Fruit fly (Drosophila melanogaster) whole organism, embryonic: ENCODE data around the gene Megf8.

ENCODE experiments used
- Asciz ChIP-seq: fragments of 200-800 bp; sonication (Bioruptor generic); optimal IDR thresholded peaks from 2 replicates; lab custom pipeline; 2017; ENCODE audit warnings: missing biosample characterization, mild to moderate bottlenecking, missing genetic modification characterization, missing genetic modification reagents
- Blimp-1 ChIP-seq: fragments of 200-800 bp; sonication (Bioruptor generic); optimal IDR thresholded peaks from 3 replicates; lab custom pipeline; 2018; ENCODE audit warnings: missing biosample characterization, missing genetic modification characterization, mild to moderate bottlenecking, moderate library complexity, missing genetic modification reagents
- CG10147 ChIP-seq: fragments of 200-800 bp; sonication (Bioruptor generic); optimal IDR thresholded peaks from 2 replicates; lab custom pipeline; 2019; ENCODE audit warnings: missing biosample characterization, mild to moderate bottlenecking, missing genetic modification characterization, moderate library complexity
- CG10431 ChIP-seq: fragments of 200-800 bp; sonication (Bioruptor generic); optimal IDR thresholded peaks from 3 replicates; lab custom pipeline; 2018; ENCODE audit warnings: missing biosample characterization, mild to moderate bottlenecking, missing genetic modification characterization
- CG10654 ChIP-seq: fragments of 200-800 bp; sonication (Bioruptor generic); optimal IDR thresholded peaks from 2 replicates; lab custom pipeline; 2016; ENCODE audit warnings: missing biosample characterization, missing genetic modification characterization
- CG10979 ChIP-seq: fragments of 200-800 bp; sonication (Bioruptor generic); optimal IDR thresholded peaks from 2 replicates; lab custom pipeline; 2018; ENCODE audit warnings: missing biosample characterization, mild to moderate bottlenecking, missing genetic modification characterization, moderate library complexity
- CG11456 ChIP-seq: fragments of 200-800 bp; sonication (Bioruptor generic); IDR thresholded peaks from 3 replicates; pipeline ENCODE4 v1.3.6; 2022; ENCODE audit warnings: missing biosample characterization, missing genetic modification characterization
- CG13775 ChIP-seq: fragments of 200-800 bp; sonication (Bioruptor generic); optimal IDR thresholded peaks from 3 replicates; lab custom pipeline; 2017; ENCODE audit warnings: missing biosample characterization, mild to moderate bottlenecking, missing genetic modification characterization
- CG14710 ChIP-seq: fragments of 200-800 bp; sonication (Bioruptor generic); optimal IDR thresholded peaks from 3 replicates; lab custom pipeline; 2019; ENCODE audit warnings: missing biosample characterization, mild to moderate bottlenecking, missing genetic modification characterization, moderate library complexity
- CG15011 ChIP-seq: fragments of 200-800 bp; sonication (Bioruptor generic); optimal IDR thresholded peaks from 3 replicates; lab custom pipeline; 2018; ENCODE audit warnings: missing biosample characterization, mild to moderate bottlenecking, missing genetic modification characterization
- CG17361 ChIP-seq: fragments of 200-800 bp; sonication (Bioruptor generic); IDR thresholded peaks from 3 replicates; pipeline ENCODE4 v1.3.6; 2022; ENCODE audit warnings: missing biosample characterization, missing genetic modification characterization
- CG17802 ChIP-seq: fragments of 200-800 bp; sonication (Bioruptor generic); optimal IDR thresholded peaks from 2 replicates; lab custom pipeline; 2018; ENCODE audit warnings: missing biosample characterization, mild to moderate bottlenecking, missing genetic modification characterization, moderate library complexity
- CG2875 ChIP-seq: fragments of 200-800 bp; sonication (Bioruptor generic); optimal IDR thresholded peaks from 2 replicates; lab custom pipeline; 2017; ENCODE audit warnings: missing biosample characterization, mild to moderate bottlenecking, missing genetic modification characterization, missing genetic modification reagents
- CG3163 ChIP-seq: fragments of 200-800 bp; sonication (Bioruptor generic); optimal IDR thresholded peaks from 3 replicates; lab custom pipeline; 2016; ENCODE audit warnings: missing biosample characterization, missing genetic modification characterization
- CG32772 ChIP-seq: fragments of 200-800 bp; sonication (Bioruptor generic); IDR thresholded peaks from 2 replicates; pipeline ENCODE4 v1.3.6; 2022; ENCODE audit warnings: missing biosample characterization, missing genetic modification characterization
- CG33213 ChIP-seq: fragments of 200-800 bp; sonication (Bioruptor generic); optimal IDR thresholded peaks from 3 replicates; lab custom pipeline; 2016; ENCODE audit warnings: missing biosample characterization, missing genetic modification characterization
- CG34224 ChIP-seq: fragments of 200-800 bp; sonication (Bioruptor generic); IDR thresholded peaks from 3 replicates; pipeline ENCODE4 v1.3.6; 2022; ENCODE audit warnings: missing biosample characterization, missing genetic modification characterization; ENCODE audit not compliant: partially characterized antibody
- CG6765 ChIP-seq: fragments of 200-800 bp; sonication (Bioruptor generic); optimal IDR thresholded peaks from 3 replicates; lab custom pipeline; 2017; ENCODE audit warnings: missing biosample characterization, mild to moderate bottlenecking, missing genetic modification characterization
- CG7556 ChIP-seq: fragments of 200-800 bp; sonication (Bioruptor generic); optimal IDR thresholded peaks from 2 replicates; lab custom pipeline; 2017; ENCODE audit warnings: missing biosample characterization, mild to moderate bottlenecking, missing genetic modification characterization
- CG9797 ChIP-seq: fragments of 200-800 bp; sonication (Bioruptor generic); optimal IDR thresholded peaks from 3 replicates; lab custom pipeline; 2018; ENCODE audit warnings: missing biosample characterization, mild to moderate bottlenecking, missing genetic modification characterization
- D ChIP-seq, 2 experiments: fragments of 200-800 bp in 1 of 2; fragments of >200 bp in 1 of 2; sonication (Bioruptor generic) in 1 of 2; optimal IDR thresholded peaks; 2 replicates in 1 of 2; 3 replicates in 1 of 2; lab custom pipeline; 2017; ENCODE audit warnings: mild to moderate bottlenecking in 1 of 2, missing biosample characterization in 1 of 2, missing genetic modification characterization in 1 of 2, missing genetic modification reagents in 1 of 2
- Dad ChIP-seq: fragments of 200-800 bp; sonication (Bioruptor generic); optimal IDR thresholded peaks from 3 replicates; lab custom pipeline; 2016; ENCODE audit warnings: missing biosample characterization, missing genetic modification characterization
- Dfd ChIP-seq, 2 experiments: fragments of >200 bp; optimal IDR thresholded peaks; 2 replicates each; lab custom pipeline; 2017; ENCODE audit warnings: missing biosample characterization in 2 of 2, missing genetic modification characterization in 2 of 2
- Fer3 ChIP-seq: fragments of 200-800 bp; sonication (Bioruptor generic); optimal IDR thresholded peaks from 2 replicates; lab custom pipeline; 2018; ENCODE audit warnings: missing biosample characterization, mild to moderate bottlenecking, missing genetic modification characterization, moderate library complexity
- Hmr ChIP-seq: fragments of 200-800 bp; sonication (Bioruptor generic); optimal IDR thresholded peaks from 3 replicates; lab custom pipeline; 2017; ENCODE audit warnings: mild to moderate bottlenecking, missing biosample characterization, missing genetic modification reagents, missing genetic modification characterization
- Hr3 ChIP-seq: fragments of 200-800 bp; sonication (Bioruptor generic); optimal IDR thresholded peaks from 3 replicates; lab custom pipeline; 2016; ENCODE audit warnings: missing biosample characterization, missing genetic modification characterization
- MBD-R2 ChIP-seq: fragments of 200-800 bp; sonication (Bioruptor generic); IDR thresholded peaks from 2 replicates; pipeline ENCODE4 v1.3.6; 2022; ENCODE audit warnings: missing biosample characterization, missing genetic modification characterization
- NC2β ChIP-seq: fragments of 200-800 bp; sonication (Bioruptor generic); optimal IDR thresholded peaks from 2 replicates; lab custom pipeline; 2016; ENCODE audit warnings: missing biosample characterization, missing genetic modification characterization
- NFAT ChIP-seq: fragments of 200-800 bp; sonication (Bioruptor generic); IDR thresholded peaks from 2 replicates; pipeline ENCODE4 v1.3.6; 2022; ENCODE audit warnings: missing biosample characterization, missing genetic modification characterization
- Nf-YC ChIP-seq: fragments of 200-800 bp; optimal IDR thresholded peaks from 3 replicates; lab custom pipeline; 2019; ENCODE audit warnings: missing biosample characterization, mild to moderate bottlenecking, missing genetic modification characterization, moderate library complexity
- Ravus ChIP-seq: fragments of 200-800 bp; sonication (Bioruptor generic); IDR thresholded peaks from 2 replicates; pipeline ENCODE4 v1.3.6; 2022; ENCODE audit warnings: missing biosample characterization, missing genetic modification characterization
- Rx ChIP-seq: fragments of 200-800 bp; sonication (Bioruptor generic); IDR thresholded peaks from 2 replicates; pipeline ENCODE4 v1.3.6; 2022; ENCODE audit warnings: missing biosample characterization, missing genetic modification characterization
- TFAM ChIP-seq: fragments of 200-800 bp; sonication (Bioruptor generic); optimal IDR thresholded peaks from 2 replicates; lab custom pipeline; 2017; ENCODE audit warnings: missing biosample characterization, missing genetic modification characterization, inconsistent platforms
- ab ChIP-seq: fragments of 200-800 bp; sonication (Bioruptor generic); optimal IDR thresholded peaks from 2 replicates; lab custom pipeline; 2016; ENCODE audit warnings: missing biosample characterization, missing genetic modification characterization
- cad ChIP-seq: fragments of >200 bp; optimal IDR thresholded peaks from 2 replicates; lab custom pipeline; 2017; ENCODE audit warnings: missing biosample characterization, missing genetic modification characterization
- crol ChIP-seq: fragments of 200-800 bp; sonication (Bioruptor generic); IDR thresholded peaks from 2 replicates; pipeline ENCODE4 v1.3.6; 2022; ENCODE audit warnings: missing biosample characterization, missing genetic modification characterization
- cwo ChIP-seq: fragments of 200-800 bp; sonication (Bioruptor generic); optimal IDR thresholded peaks from 3 replicates; lab custom pipeline; 2017; ENCODE audit warnings: missing biosample characterization, missing genetic modification characterization, mild to moderate bottlenecking, moderate library complexity, missing genetic modification reagents
- da ChIP-seq: fragments of 200-800 bp; sonication (Bioruptor generic); optimal IDR thresholded peaks from 2 replicates; lab custom pipeline; 2016; ENCODE audit warnings: missing biosample characterization, missing genetic modification characterization
- danr ChIP-seq: fragments of 200-800 bp; sonication (Bioruptor generic); IDR thresholded peaks from 2 replicates; pipeline ENCODE4 v1.3.6; 2022; ENCODE audit warnings: missing biosample characterization, missing genetic modification characterization
- emc ChIP-seq: fragments of 200-800 bp; sonication (Bioruptor generic); optimal IDR thresholded peaks from 2 replicates; lab custom pipeline; 2016; ENCODE audit warnings: missing biosample characterization, missing genetic modification characterization
- grn ChIP-seq: fragments of 200-800 bp; sonication (Bioruptor generic); optimal IDR thresholded peaks from 3 replicates; lab custom pipeline; 2017; ENCODE audit warnings: missing biosample characterization, missing genetic modification characterization
- gro ChIP-seq: fragments of 200-800 bp; sonication (Bioruptor generic); optimal IDR thresholded peaks from 2 replicates; lab custom pipeline; 2016; ENCODE audit warnings: missing biosample characterization, missing genetic modification characterization
- mam ChIP-seq: fragments of 200-800 bp; sonication (Bioruptor generic); optimal IDR thresholded peaks from 3 replicates; lab custom pipeline; 2016; ENCODE audit warnings: missing biosample characterization, missing genetic modification characterization
- repo ChIP-seq: fragments of 200-800 bp; sonication (Bioruptor generic); optimal IDR thresholded peaks from 2 replicates; lab custom pipeline; 2016; ENCODE audit warnings: missing biosample characterization, missing genetic modification characterization
- row ChIP-seq: fragments of 200-800 bp; sonication (Bioruptor generic); IDR thresholded peaks from 3 replicates; pipeline ENCODE4 v1.3.6; 2022; ENCODE audit warnings: missing biosample characterization, missing genetic modification characterization
- sim ChIP-seq: fragments of 200-800 bp; sonication (Bioruptor generic); IDR thresholded peaks from 2 replicates; pipeline ENCODE4 v1.3.6; 2022; ENCODE audit warnings: missing biosample characterization, missing genetic modification characterization
- ttk ChIP-seq: fragments of 200-800 bp; sonication (Bioruptor generic); IDR thresholded peaks from 2 replicates; pipeline ENCODE4 v2.1.2; 2022; ENCODE audit warnings: missing biosample characterization, missing genetic modification characterization
- vnd ChIP-seq: fragments of 200-800 bp; sonication (Bioruptor generic); IDR thresholded peaks from 3 replicates; pipeline ENCODE4 v1.3.6; 2022; ENCODE audit warnings: missing biosample characterization, missing genetic modification characterization; ENCODE audit not compliant: partially characterized antibody
- wor ChIP-seq: fragments of 200-800 bp; sonication (Bioruptor generic); IDR thresholded peaks from 2 replicates; pipeline ENCODE4 v1.3.6; 2022; ENCODE audit warnings: missing biosample characterization, missing genetic modification characterization

Megf8 gene

dm6 chr2L:8010602-8011455 lies 32.4 kb upstream of the Megf8 start, which contains the start of the genes Glyat and Tg (continued):
- TF ChIP-seq Rx (GFP tag; lab: Robert Waterston, UW) (no peak), CG13775 (GFP tag; lab: Kevin White, UChicago) (peak; percentile 9), Hmr (GFP tag; lab: Kevin White, UChicago) (peak; percentile 19), NC2β (no peak), row (GFP tag; lab: Robert Waterston, UW) (peak; percentile 60), CG11456 (0 out of 3 replicates have a peak, but pooled peaks have one; percentile 19), MBD-R2 (0 out of 2 replicates have a peak, but pooled peaks have one; percentile 6), CG32772 (GFP tag; lab: Robert Waterston, UW) (no peak), CG10147 (GFP tag; lab: Kevin White, UChicago) (no peak), Dfd (GFP tag; optimal IDR thresholded peaks at IDR 0.05; lab: Kevin White, UChicago) (no peak), wor (GFP tag; lab: Robert Waterston, UW) (no peak), CG33213 (GFP tag; lab: Kevin White, UChicago) (no peak), D (optimal IDR thresholded peaks at IDR 0.05; lab: Kevin White, UChicago) (no peak), D (GFP tag; optimal IDR thresholded peaks at IDR 0.05; lab: Kevin White, UChicago) (no peak), grn (GFP tag; lab: Kevin White, UChicago) (no peak), danr (GFP tag; lab: Robert Waterston, UW) (no peak), mam (no peak), Dad (GFP tag; lab: Kevin White, UChicago) (no peak), CG10431 (no peak), CG7556 (GFP tag; lab: Kevin White, UChicago) (no peak), Ravus (GFP tag; lab: Robert Waterston, UW) (no peak), Asciz (no peak), CG34224 (GFP tag; lab: Robert Waterston, UW) (peak; percentile 66; the same call in 2 of the 3 replicates), Hr3 (GFP tag; lab: Kevin White, UChicago) (no peak), Blimp-1 (GFP tag; lab: Kevin White, UChicago) (peak; percentile 1), sim (GFP tag; lab: Robert Waterston, UW) (no peak), CG6765 (GFP tag; lab: Kevin White, UChicago) (no peak), repo (GFP tag; lab: Kevin White, UChicago) (no peak), crol (GFP tag; lab: Robert Waterston, UW) (no peak), da (GFP tag; lab: Kevin White, UChicago) (no peak), cad (GFP tag; lab: Kevin White, UChicago) (no peak), CG10979 (tag; lab: Kevin White, UChicago) (no peak), CG15011 (GFP tag; lab: Kevin White, UChicago) (no peak), CG10654 (GFP tag; lab: Kevin White, UChicago) (no peak), Nf-YC (peak; percentile 16), ttk (GFP tag; lab: Robert Waterston, UW) (peak; percentile 5; the same call in 1 of the 2 replicates), CG9797 (GFP tag; lab: Kevin White, UChicago) (no peak), CG17361 (0 out of 3 replicates have a peak, but pooled peaks have one; percentile 30), NFAT (GFP tag; lab: Robert Waterston, UW) (peak; percentile 61), TFAM (GFP tag; lab: Kevin White, UChicago) (no peak), emc (GFP tag; lab: Kevin White, UChicago) (no peak), CG2875 (no peak), CG14710 (no peak), gro (GFP tag; lab: Kevin White, UChicago) (no peak), CG3163 (GFP tag; lab: Kevin White, UChicago) (peak; percentile 99), vnd (GFP tag; lab: Robert Waterston, UW) (0 out of 3 replicates have a peak, but pooled peaks have one; percentile 21), Fer3 (tag; lab: Kevin White, UChicago) (peak; percentile 31), cwo (GFP tag; lab: Kevin White, UChicago) (peak; percentile 1), ab (GFP tag; lab: Kevin White, UChicago) (no peak), CG17802 (tag; lab: Kevin White, UChicago) (no peak)
